Worm (Caenorhabditis elegans): ENCODE measurements around the gene C09F12.2.

C09F12.2 gene

ce11 chrX:11053615-11054014, at the start of gene C09F12.2:
Gene C09F12.2, plus strand, starts transcription at chrX:11053915.
- TF ChIP-seq B0261.1 (tag; optimal IDR thresholded peaks at IDR 0.05) (no peak), sea-2 (GFP tag; IDR thresholded peaks at IDR 0.05) (no peak), ztf-26 (tag; optimal IDR thresholded peaks at IDR 0.05) (no peak), cebp-2 (GFP tag; IDR thresholded peaks at IDR 0.05) (no peak), snpc-1.1 (tag; optimal IDR thresholded peaks at IDR 0.05; ENCODE audit: insufficient read depth) (no peak), F49E8.2 (tag; optimal IDR thresholded peaks at IDR 0.05; ENCODE audit: insufficient read depth) (no peak)

- TF ChIP-seq C17E4.6 (GFP tag; IDR thresholded peaks at IDR 0.05), result no peak
- no peak for TF ChIP-seq aptf-2 (GFP tag; conservative IDR thresholded peaks at IDR 0.05)
- peak; percentile 42 for TF ChIP-seq nhr-80 (tag; optimal IDR thresholded peaks at IDR 0.05)
- TF ChIP-seq D2030.7 (GFP tag; IDR thresholded peaks at IDR 0.05), result no peak
- TF ChIP-seq B0035.1 (tag; optimal IDR thresholded peaks at IDR 0.05), result no peak
- TF ChIP-seq bed-1 (GFP tag; IDR thresholded peaks at IDR 0.05), result no peak
- no peak for TF ChIP-seq ztf-6 (GFP tag; IDR thresholded peaks at IDR 0.05)
- TF ChIP-seq tbp1 (GFP tag; optimal IDR thresholded peaks at IDR 0.05), result no peak
- TF ChIP-seq T07F8.4 (tag; optimal IDR thresholded peaks at IDR 0.05), result no peak
Observed at ce11 chrX:11007393-11007792, 46.3 kb upstream of the C09F12.2 start.

- TF ChIP-seq unc-62 (GFP tag; optimal IDR thresholded peaks at IDR 0.05) (peak; percentile 14), ets-4 (GFP tag; optimal IDR thresholded peaks at IDR 0.05) (peak; percentile 73), ztf-26 (tag; optimal IDR thresholded peaks at IDR 0.05) (no peak), xnd-1 (tag; optimal IDR thresholded peaks at IDR 0.05) (no peak), nhr-90 (tag; optimal IDR thresholded peaks at IDR 0.05) (no peak), T26A5.8 (tag; optimal IDR thresholded peaks at IDR 0.05) (no peak), nhr-80 (tag; optimal IDR thresholded peaks at IDR 0.05) (peak; percentile 58), Y79H2A.3 (GFP tag; conservative IDR thresholded peaks at IDR 0.05) (no peak), F10E7.11 (tag; optimal IDR thresholded peaks at IDR 0.05) (no peak), nfya-2 (GFP tag; IDR thresholded peaks at IDR 0.05) (no peak)
Observed at ce11 chrX:11008052-11008451, 45.7 kb upstream of the C09F12.2 start, which contains the start of gene del-5. Gene del-5, minus strand, starts transcription at chrX:11008181.

ce11 chrX:11008954-11009353, 44.8 kb upstream of the C09F12.2 start, which contains the start of gene ttr-31:
Gene ttr-31, minus strand, starts transcription at chrX:11009054.
- TF ChIP-seq xnd-1 (tag; optimal IDR thresholded peaks at IDR 0.05), result no peak
- no peak for TF ChIP-seq nhr-179 (tag; optimal IDR thresholded peaks at IDR 0.05)
- no peak for TF ChIP-seq rpc-1 (optimal IDR thresholded peaks at IDR 0.05)
- TF ChIP-seq rpc-1 (tag; optimal IDR thresholded peaks at IDR 0.05), result no peak
- TF ChIP-seq lir-1 (GFP tag; conservative IDR thresholded peaks at IDR 0.05), result no peak
- TF ChIP-seq chd-7 (tag; optimal IDR thresholded peaks at IDR 0.05), result no peak
- no peak for TF ChIP-seq C17E4.6 (GFP tag; IDR thresholded peaks at IDR 0.05)
- TF ChIP-seq T07F8.4 (tag; optimal IDR thresholded peaks at IDR 0.05), result no peak
- no peak for TF ChIP-seq snpc-1.3 (tag; optimal IDR thresholded peaks at IDR 0.05; ENCODE audit: insufficient read depth)
- TF ChIP-seq F52B5.7 (tag; optimal IDR thresholded peaks at IDR 0.05), result no peak
- TF ChIP-seq nhr-120 (GFP tag; IDR thresholded peaks at IDR 0.05), result no peak
- TF ChIP-seq rec-8 (tag; optimal IDR thresholded peaks at IDR 0.05), result no peak
- TF ChIP-seq aptf-2 (GFP tag; conservative IDR thresholded peaks at IDR 0.05), result no peak
- no peak for TF ChIP-seq F49E8.2 (tag; optimal IDR thresholded peaks at IDR 0.05; ENCODE audit: insufficient read depth)
- TF ChIP-seq lin-35 (GFP tag; optimal IDR thresholded peaks at IDR 0.05), result no peak
- TF ChIP-seq cebp-1 (GFP tag; IDR thresholded peaks at IDR 0.05), result no peak
- no peak for TF ChIP-seq cebp-1 (tag; optimal IDR thresholded peaks at IDR 0.05)
- TF ChIP-seq mel-28 (tag; optimal IDR thresholded peaks at IDR 0.05; ENCODE audit: borderline replicate concordance), result no peak
- TF ChIP-seq egl-44 (GFP tag; IDR thresholded peaks at IDR 0.05), result no peak
- TF ChIP-seq atf-7 (tag; optimal IDR thresholded peaks at IDR 0.05), result no peak
- no peak for TF ChIP-seq F22D6.2 (tag; optimal IDR thresholded peaks at IDR 0.05)

Data from whole organism, young adult.